In genomic region chrX:16147638-16148233, dm6 we compare ENCODE assay signal across 2 fruit fly cellular contexts.
TF ChIP-seq lines count a peak whose summit lies in the region.

No protein-coding gene starts in this region.

TF ChIP-seq in whole organism, embryonic, 481 proteins besides CTCF, POLR2A, EP300 and RAD21 (continued from another document):
- TF ChIP-seq crol (GFP tag; IDR thresholded peaks at IDR 0.05; lab: Robert Waterston, UW), result peak; percentile 99
- no peak for TF ChIP-seq esg (GFP tag; conservative IDR thresholded peaks at IDR 0.05; lab: Robert Waterston, UW)
- peak; percentile 85 for TF ChIP-seq CG3163 (GFP tag; optimal IDR thresholded peaks at IDR 0.05; lab: Kevin White, UChicago)
- peak; percentile 5 for TF ChIP-seq CG12769 (tag; optimal IDR thresholded peaks at IDR 0.05; lab: Kevin White, UChicago)
- TF ChIP-seq stwl (tag; optimal IDR thresholded peaks at IDR 0.05; lab: Kevin White, UChicago), result no peak
- peak; percentile 45 to 75 for TF ChIP-seq Trl (optimal IDR thresholded peaks at IDR 0.05; lab: Kevin White, UChicago)
- TF ChIP-seq Trl (GFP tag; optimal IDR thresholded peaks at IDR 0.05; lab: Kevin White, UChicago), result no peak
- TF ChIP-seq CG11560 (tag; IDR thresholded peaks at IDR 0.05; lab: Robert Waterston, UW), result no peak
- TF ChIP-seq Abd-B (GFP tag; optimal IDR thresholded peaks at IDR 0.05; lab: Kevin White, UChicago), result peak; percentile 52
- peak; percentile 40 for TF ChIP-seq CG31365 (tag; optimal IDR thresholded peaks at IDR 0.05; lab: Kevin White, UChicago)
- 0 out of 3 replicates have a peak, but pooled peaks have one; percentile 41 for TF ChIP-seq ci (GFP tag; IDR thresholded peaks at IDR 0.05; lab: Robert Waterston, UW)
- peak; percentile 68 for TF ChIP-seq Jarid2 (GFP tag; optimal IDR thresholded peaks at IDR 0.05; lab: Kevin White, UChicago)
- peak; percentile 49; the same call in 1 of the 2 replicates for TF ChIP-seq CG8765 (GFP tag; IDR thresholded peaks at IDR 0.05; lab: Robert Waterston, UW)
- TF ChIP-seq rib (GFP tag; IDR thresholded peaks at IDR 0.05; lab: Robert Waterston, UW), result 0 out of 2 replicates have a peak, but pooled peaks have one; percentile 36
- TF ChIP-seq CG1832 (GFP tag; optimal IDR thresholded peaks at IDR 0.05; lab: Kevin White, UChicago), result peak; percentile 79
- 0 out of 3 replicates have a peak, but pooled peaks have one; percentile 7 for TF ChIP-seq Opbp (GFP tag; IDR thresholded peaks at IDR 0.05; lab: Robert Waterston, UW; ENCODE audit: partially characterized antibody)
- TF ChIP-seq cwo (GFP tag; optimal IDR thresholded peaks at IDR 0.05; lab: Kevin White, UChicago), result no peak
- TF ChIP-seq CG8478 (optimal IDR thresholded peaks at IDR 0.05; lab: Kevin White, UChicago), result peak; percentile 97
- TF ChIP-seq CG10543 (GFP tag; optimal IDR thresholded peaks at IDR 0.05; lab: Kevin White, UChicago), result peak; percentile 24
- TF ChIP-seq ewg (GFP tag; optimal IDR thresholded peaks at IDR 0.05; lab: Kevin White, UChicago), result peak; percentile 17
- peak; percentile 92 for TF ChIP-seq sr (GFP tag; IDR thresholded peaks at IDR 0.05; lab: Robert Waterston, UW)
- no peak for TF ChIP-seq Xrp1 (GFP tag; IDR thresholded peaks at IDR 0.05; lab: Robert Waterston, UW)
- TF ChIP-seq Nf-YC (tag; optimal IDR thresholded peaks at IDR 0.05; lab: Kevin White, UChicago), result peak; percentile 99
- peak; percentile 94 for TF ChIP-seq Adf1 (GFP tag; IDR thresholded peaks at IDR 0.05; lab: Robert Waterston, UW)
- TF ChIP-seq jing (GFP tag; optimal IDR thresholded peaks at IDR 0.05; lab: Kevin White, UChicago), result peak; percentile 43
- TF ChIP-seq CG3065 (GFP tag; optimal IDR thresholded peaks at IDR 0.05; lab: Kevin White, UChicago), result peak; percentile 28
- no peak for TF ChIP-seq psq (GFP tag; optimal IDR thresholded peaks at IDR 0.05; lab: Kevin White, UChicago)
- peak in 1 of 2 experiments; percentile 1 for TF ChIP-seq Hr78 (GFP tag; optimal IDR thresholded peaks at IDR 0.05; lab: Kevin White, UChicago)
- TF ChIP-seq Nf-YB (GFP tag; optimal IDR thresholded peaks at IDR 0.05; lab: Kevin White, UChicago), result peak; percentile 98
- peak; percentile 91 for TF ChIP-seq Nf-YA (GFP tag; IDR thresholded peaks at IDR 0.05; lab: Robert Waterston, UW)
- no peak for TF ChIP-seq Hmx (GFP tag; optimal IDR thresholded peaks at IDR 0.05; lab: Kevin White, UChicago)
- no peak for TF ChIP-seq Poxn (GFP tag; IDR thresholded peaks at IDR 0.05; lab: Robert Waterston, UW)
- TF ChIP-seq HmgZ (tag; optimal IDR thresholded peaks at IDR 0.05; lab: Kevin White, UChicago), result peak; percentile 13
- TF ChIP-seq sug (tag; optimal IDR thresholded peaks at IDR 0.05; lab: Kevin White, UChicago), result peak; percentile 66
- TF ChIP-seq Aef1 (GFP tag; IDR thresholded peaks at IDR 0.05; lab: Robert Waterston, UW), result peak; percentile 62
- TF ChIP-seq vvl (GFP tag; IDR thresholded peaks at IDR 0.05; lab: Robert Waterston, UW), result no peak
- no peak for TF ChIP-seq CG5245 (GFP tag; optimal IDR thresholded peaks at IDR 0.05; lab: Kevin White, UChicago)
- no peak for TF ChIP-seq CG2712 (tag; optimal IDR thresholded peaks at IDR 0.05; lab: Kevin White, UChicago)
- no peak for TF ChIP-seq CG10366 (GFP tag; IDR thresholded peaks at IDR 0.05; lab: Robert Waterston, UW)
- TF ChIP-seq Med (GFP tag; lab: Kevin White, UChicago), result peak; percentile 75
- TF ChIP-seq CG10321 (GFP tag; IDR thresholded peaks at IDR 0.05; lab: Robert Waterston, UW), result peak; percentile 83
- TF ChIP-seq CG12071 (GFP tag; optimal IDR thresholded peaks at IDR 0.05; lab: Kevin White, UChicago), result no peak
- peak; percentile 83 for TF ChIP-seq sqz (GFP tag; optimal IDR thresholded peaks at IDR 0.05; lab: Kevin White, UChicago)
- TF ChIP-seq tio (GFP tag; optimal IDR thresholded peaks at IDR 0.05; lab: Kevin White, UChicago), result no peak

TF ChIP-seq in whole organism, prepupa, 60 proteins besides CTCF, POLR2A, EP300 and RAD21 (continued from another document):
- TF ChIP-seq achi (GFP tag; optimal IDR thresholded peaks at IDR 0.05; lab: Kevin White, UChicago) (no peak), Ets21C (GFP tag; optimal IDR thresholded peaks at IDR 0.05; lab: Kevin White, UChicago) (no peak), Hr39 (GFP tag; optimal IDR thresholded peaks at IDR 0.05; lab: Kevin White, UChicago) (no peak), dac (GFP tag; optimal IDR thresholded peaks at IDR 0.05; lab: Kevin White, UChicago) (peak; percentile 16), CG34406 (GFP tag; optimal IDR thresholded peaks at IDR 0.05; lab: Kevin White, UChicago) (no peak), OdsH (GFP tag; optimal IDR thresholded peaks at IDR 0.05; lab: Kevin White, UChicago) (no peak), CG8119 (GFP tag; IDR thresholded peaks at IDR 0.05; lab: Robert Waterston, UW) (peak; percentile 18; the same call in 1 of the 3 replicates), pdm3 (GFP tag; optimal IDR thresholded peaks at IDR 0.05; lab: Kevin White, UChicago) (no peak), ss (GFP tag; optimal IDR thresholded peaks at IDR 0.05; lab: Kevin White, UChicago) (peak; percentile 0 to 58), fd85E (GFP tag; optimal IDR thresholded peaks at IDR 0.05; lab: Kevin White, UChicago) (no peak), Eip78C (GFP tag; lab: Kevin White, UChicago) (peak; percentile 15), Ets96B (tag; optimal IDR thresholded peaks at IDR 0.05; lab: Kevin White, UChicago) (no peak), CG6792 (GFP tag; optimal IDR thresholded peaks at IDR 0.05; lab: Kevin White, UChicago) (no peak), CG11762 (GFP tag; optimal IDR thresholded peaks at IDR 0.05; lab: Kevin White, UChicago; ENCODE audit: insufficient read depth) (no peak), Hr4 (GFP tag; optimal IDR thresholded peaks at IDR 0.05; lab: Kevin White, UChicago) (no peak), CG6276 (GFP tag; optimal IDR thresholded peaks at IDR 0.05; lab: Kevin White, UChicago) (no peak), CG3032 (tag; optimal IDR thresholded peaks at IDR 0.05; lab: Kevin White, UChicago) (no peak), CG7368 (GFP tag; optimal IDR thresholded peaks at IDR 0.05; lab: Kevin White, UChicago) (no peak), fkh (GFP tag; optimal IDR thresholded peaks at IDR 0.05; lab: Kevin White, UChicago) (peak; percentile 45), CG8319 (GFP tag; optimal IDR thresholded peaks at IDR 0.05; lab: Kevin White, UChicago) (no peak), CG10631 (GFP tag; optimal IDR thresholded peaks at IDR 0.05; lab: Kevin White, UChicago) (no peak), eg (GFP tag; IDR thresholded peaks at IDR 0.05; lab: Robert Waterston, UW) (peak; percentile 41; the same call in 1 of the 3 replicates), CG15336 (GFP tag; IDR thresholded peaks at IDR 0.05; lab: Robert Waterston, UW) (0 out of 2 replicates have a peak, but pooled peaks have one; percentile 22), fd59A (GFP tag; optimal IDR thresholded peaks at IDR 0.05; lab: Kevin White, UChicago) (no peak), Eip75B (GFP tag; optimal IDR thresholded peaks at IDR 0.05; lab: Kevin White, UChicago) (no peak), Gug (GFP tag; IDR thresholded peaks at IDR 0.05; lab: Robert Waterston, UW) (no peak), CG9139 (GFP tag; optimal IDR thresholded peaks at IDR 0.05; lab: Kevin White, UChicago) (no peak), Met (GFP tag; optimal IDR thresholded peaks at IDR 0.05; lab: Kevin White, UChicago) (no peak), CG11294 (GFP tag; IDR thresholded peaks at IDR 0.05; lab: Robert Waterston, UW) (no peak), CG10669 (GFP tag; optimal IDR thresholded peaks at IDR 0.05; lab: Kevin White, UChicago) (no peak), Hr38 (GFP tag; optimal IDR thresholded peaks at IDR 0.05; lab: Kevin White, UChicago) (no peak), lz (GFP tag; optimal IDR thresholded peaks at IDR 0.05; lab: Kevin White, UChicago) (no peak), Eip93F (GFP tag; optimal IDR thresholded peaks at IDR 0.05; lab: Kevin White, UChicago) (no peak), Sox15 (GFP tag; optimal IDR thresholded peaks at IDR 0.05; lab: Kevin White, UChicago) (no peak), CG6854 (GFP tag; optimal IDR thresholded peaks at IDR 0.05; lab: Kevin White, UChicago) (no peak), Sox102F (GFP tag; optimal IDR thresholded peaks at IDR 0.05; lab: Kevin White, UChicago) (no peak), esn (GFP tag; optimal IDR thresholded peaks at IDR 0.05; lab: Kevin White, UChicago) (no peak)
